Fruit fly (Drosophila melanogaster): ENCODE measurements around the gene CG33689.

Gene CG33689

DNA sequence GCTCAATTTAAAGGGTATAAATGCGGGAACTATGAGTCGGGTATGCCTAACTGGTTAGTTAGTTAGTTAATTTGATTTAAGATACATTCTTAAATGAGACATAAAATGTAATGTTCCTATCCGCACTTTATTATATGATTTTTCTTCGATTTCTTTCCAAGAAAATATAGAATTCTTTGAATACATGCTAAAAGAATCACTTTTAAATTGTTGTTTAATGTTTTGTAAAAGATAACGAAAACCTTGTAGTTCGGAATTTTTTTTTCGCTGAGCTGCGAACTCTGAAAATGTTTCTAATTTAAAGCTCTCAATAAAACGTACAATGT lies 40.0 kb upstream of the CG33689 start (continued):
- no peak for TF ChIP-seq CG33557 (GFP tag; optimal IDR thresholded peaks at IDR 0.05)
- no peak for TF ChIP-seq br (optimal IDR thresholded peaks at IDR 0.05)
- TF ChIP-seq sug (tag; optimal IDR thresholded peaks at IDR 0.05) = no peak
- TF ChIP-seq Doc2 (GFP tag; IDR thresholded peaks at IDR 0.05) = no peak
- no peak for TF ChIP-seq Drgx (GFP tag; IDR thresholded peaks at IDR 0.05)
- TF ChIP-seq Bteb2 (GFP tag; optimal IDR thresholded peaks at IDR 0.05) = peak; percentile 22
- TF ChIP-seq NC2α (GFP tag; optimal IDR thresholded peaks at IDR 0.05) = no peak
- TF ChIP-seq CG1529 (GFP tag; optimal IDR thresholded peaks at IDR 0.05) = no peak
- TF ChIP-seq CG10147 (GFP tag; optimal IDR thresholded peaks at IDR 0.05) = no peak
- TF ChIP-seq ap (GFP tag; IDR thresholded peaks at IDR 0.05) = no peak
- TF ChIP-seq CG12071 (GFP tag; optimal IDR thresholded peaks at IDR 0.05) = no peak
- no peak for TF ChIP-seq CG4282 (GFP tag; optimal IDR thresholded peaks at IDR 0.05)
- TF ChIP-seq CG2678 (tag; optimal IDR thresholded peaks at IDR 0.05) = peak; percentile 58
- TF ChIP-seq otp (GFP tag; IDR thresholded peaks at IDR 0.05) = no peak
- 0 out of 3 replicates have a peak, but pooled peaks have one; percentile 33 for TF ChIP-seq CG11695 (GFP tag; IDR thresholded peaks at IDR 0.05)
- no peak for TF ChIP-seq HLH3B (GFP tag; IDR thresholded peaks at IDR 0.05)
- no peak for TF ChIP-seq sd (tag; optimal IDR thresholded peaks at IDR 0.05)
- TF ChIP-seq CG17359 (tag; optimal IDR thresholded peaks at IDR 0.05) = no peak
- no peak for TF ChIP-seq Poxn (GFP tag; IDR thresholded peaks at IDR 0.05)
- TF ChIP-seq CG7786 (GFP tag; optimal IDR thresholded peaks at IDR 0.05) = no peak
- no peak for TF ChIP-seq CG12744 (GFP tag; optimal IDR thresholded peaks at IDR 0.05)
- no peak for TF ChIP-seq usp (GFP tag; optimal IDR thresholded peaks at IDR 0.05)
- TF ChIP-seq CG12769 (tag; optimal IDR thresholded peaks at IDR 0.05) = no peak
- TF ChIP-seq Mad (GFP tag; optimal IDR thresholded peaks at IDR 0.05) = no peak
- no peak for TF ChIP-seq az2 (GFP tag; optimal IDR thresholded peaks at IDR 0.05)
- peak; percentile 40 for TF ChIP-seq CG7839 (tag; optimal IDR thresholded peaks at IDR 0.05)
- no peak for TF ChIP-seq hkb (optimal IDR thresholded peaks at IDR 0.05)
- no peak for TF ChIP-seq hkb (GFP tag; IDR thresholded peaks at IDR 0.05)
- peak; percentile 4 for TF ChIP-seq CG17385 (GFP tag; optimal IDR thresholded peaks at IDR 0.05)
- no peak for TF ChIP-seq eve (GFP tag; optimal IDR thresholded peaks at IDR 0.05)
- TF ChIP-seq CG11085 (GFP tag; IDR thresholded peaks at IDR 0.05) = no peak
- TF ChIP-seq CG4854 (GFP tag; optimal IDR thresholded peaks at IDR 0.05) = no peak
- no peak for TF ChIP-seq Six4 (GFP tag; optimal IDR thresholded peaks at IDR 0.05)
- TF ChIP-seq B-H1 (GFP tag; IDR thresholded peaks at IDR 0.05) = no peak
- TF ChIP-seq sens-2 (GFP tag; IDR thresholded peaks at IDR 0.05) = no peak
- peak; percentile 48 for TF ChIP-seq zfh2 (GFP tag; optimal IDR thresholded peaks at IDR 0.05)
- no peak for TF ChIP-seq CG10979 (tag; optimal IDR thresholded peaks at IDR 0.05)
- no peak for TF ChIP-seq Lhr (GFP tag; optimal IDR thresholded peaks at IDR 0.05)
- TF ChIP-seq CG12155 (GFP tag; optimal IDR thresholded peaks at IDR 0.05) = no peak
- TF ChIP-seq slbo (GFP tag; IDR thresholded peaks at IDR 0.05) = peak; percentile 41; the same call in 1 of the 2 replicates
- no peak for TF ChIP-seq CG5180 (GFP tag; optimal IDR thresholded peaks at IDR 0.05)
- TF ChIP-seq tap (tag; optimal IDR thresholded peaks at IDR 0.05) = no peak
- no peak for TF ChIP-seq fd64A (GFP tag; optimal IDR thresholded peaks at IDR 0.05)
- no peak for TF ChIP-seq Hr3 (GFP tag; optimal IDR thresholded peaks at IDR 0.05)
- no peak for TF ChIP-seq sob (GFP tag; IDR thresholded peaks at IDR 0.05)
- TF ChIP-seq Hmx (GFP tag; optimal IDR thresholded peaks at IDR 0.05) = peak; percentile 18
- TF ChIP-seq Atf-2 (GFP tag; optimal IDR thresholded peaks at IDR 0.05) = no peak
- TF ChIP-seq D19A (tag; optimal IDR thresholded peaks at IDR 0.05) = peak; percentile 38
- no peak for TF ChIP-seq Xrp1 (GFP tag; IDR thresholded peaks at IDR 0.05)
- TF ChIP-seq CG2202 (tag; optimal IDR thresholded peaks at IDR 0.05) = no peak
- TF ChIP-seq CG15011 (GFP tag; optimal IDR thresholded peaks at IDR 0.05) = no peak
- no peak for TF ChIP-seq peb (GFP tag; IDR thresholded peaks at IDR 0.05)
- TF ChIP-seq CG13894 (tag; optimal IDR thresholded peaks at IDR 0.05) = no peak
- no peak for TF ChIP-seq Dp (GFP tag; optimal IDR thresholded peaks at IDR 0.05)
